Worm (Caenorhabditis elegans) whole organism, L4 larva: ENCODE measurements around the gene srh-17.

Source experiments
- F26F4.8 ChIP-seq: fragments of 200-800 bp; sonication (Bioruptor generic); conservative IDR thresholded peaks from 2 replicates; pipeline ENCODE4 v1.3.6; 2022; ENCODE audit warnings: missing genetic modification characterization, missing compliant biosample characterization
- F49E8.2 ChIP-seq: sonication (generic microtip); optimal IDR thresholded peaks from 2 replicates; lab custom pipeline; 2016; ENCODE audit warnings: missing compliant biosample characterization, mild to moderate bottlenecking, missing genetic modification characterization, borderline replicate concordance
- R02D3.7 ChIP-seq: fragments of 150-350 bp; sonication (generic microtip); optimal IDR thresholded peaks from 3 replicates; lab custom pipeline; 2014; ENCODE audit warnings: missing biosample characterization, missing genetic modification characterization
- Y105C5A.15 ChIP-seq: fragments of 200-800 bp; sonication (Bioruptor generic); IDR thresholded peaks from 2 replicates; pipeline ENCODE4 v1.3.6; 2022; ENCODE audit warnings: missing genetic modification characterization, missing compliant biosample characterization
- Y5F2A.4 ChIP-seq: fragments of 200-800 bp; sonication (Bioruptor generic); optimal IDR thresholded peaks from 2 replicates; lab custom pipeline; 2018; ENCODE audit warnings: mild to moderate bottlenecking, missing genetic modification characterization, missing compliant biosample characterization
- ceh-32 ChIP-seq: sonication (generic microtip); optimal IDR thresholded peaks from 2 replicates; lab custom pipeline; 2016; ENCODE audit warnings: mild to moderate bottlenecking, missing genetic modification characterization, missing compliant biosample characterization; ENCODE audit not compliant: poor library complexity
- ceh-44 ChIP-seq: fragments of 200-800 bp; sonication (Bioruptor generic); IDR thresholded peaks from 2 replicates; pipeline ENCODE4 v1.3.6; 2022; ENCODE audit warnings: missing genetic modification reagents, missing genetic modification characterization, missing compliant biosample characterization
- ceh-82 ChIP-seq: sonication (generic microtip); optimal IDR thresholded peaks from 2 replicates; lab custom pipeline; 2017; ENCODE audit warnings: missing biosample characterization, missing genetic modification characterization
- ces-1 ChIP-seq: fragments of 150-350 bp; sonication (generic microtip); optimal IDR thresholded peaks from 4 replicates; lab custom pipeline; 2014; ENCODE audit warnings: missing biosample characterization, missing genetic modification reagents, missing genetic modification characterization
- daf-19 ChIP-seq: fragments of 200-800 bp; sonication (Bioruptor generic); conservative IDR thresholded peaks from 2 replicates; pipeline ENCODE4 v1.3.6; 2022; ENCODE audit warnings: missing genetic modification characterization, missing compliant biosample characterization
- dmd-9 ChIP-seq: fragments of 200-800 bp; sonication (Bioruptor generic); IDR thresholded peaks from 2 replicates; pipeline ENCODE4 v1.3.6; 2022; ENCODE audit warnings: missing genetic modification reagents, missing genetic modification characterization, missing compliant biosample characterization
- dve-1 ChIP-seq: sonication (generic microtip); optimal IDR thresholded peaks from 2 replicates; lab custom pipeline; 2017; ENCODE audit warnings: antibody characterized with exemption, mild to moderate bottlenecking, missing genetic modification characterization, missing compliant biosample characterization; ENCODE audit not compliant: insufficient read depth
- egl-27 ChIP-seq: sonication (generic microtip); optimal IDR thresholded peaks from 3 replicates; lab custom pipeline; 2017; ENCODE audit warnings: missing biosample characterization, missing genetic modification reagents, missing genetic modification characterization
- egl-43 ChIP-seq: fragments of 200-800 bp; sonication (Bioruptor generic); IDR thresholded peaks from 2 replicates; pipeline ENCODE4 v1.3.6; 2022; ENCODE audit warnings: missing genetic modification reagents, missing genetic modification characterization, missing compliant biosample characterization
- hlh-11 ChIP-seq: fragments of 200-800 bp; sonication (Bioruptor generic); optimal IDR thresholded peaks from 2 replicates; lab custom pipeline; 2018; ENCODE audit warnings: mild to moderate bottlenecking, missing genetic modification characterization, missing compliant biosample characterization
- hlh-30 ChIP-seq: sonication (generic microtip); optimal IDR thresholded peaks from 2 replicates; lab custom pipeline; 2017; ENCODE audit warnings: antibody characterized with exemption, mild to moderate bottlenecking, missing genetic modification characterization, missing compliant biosample characterization; ENCODE audit not compliant: insufficient read depth
- hmg-1.1 ChIP-seq: fragments of 200-800 bp; sonication (Bioruptor generic); IDR thresholded peaks from 2 replicates; pipeline ENCODE4 v1.3.6; 2022; ENCODE audit warnings: missing genetic modification reagents, missing genetic modification characterization, missing compliant biosample characterization
- jun-1 ChIP-seq: fragments of 150-350 bp; optimal IDR thresholded peaks from 2 replicates; lab custom pipeline; 2014; ENCODE audit warnings: missing biosample characterization, missing genetic modification reagents, missing genetic modification characterization
- lin-13 ChIP-seq: fragments of 150-350 bp; optimal IDR thresholded peaks from 2 replicates; lab custom pipeline; 2014; ENCODE audit warnings: missing biosample characterization, missing genetic modification reagents, missing genetic modification characterization
- lin-29 ChIP-seq: fragments of 200-800 bp; sonication (Bioruptor generic); IDR thresholded peaks from 2 replicates; pipeline ENCODE4 v1.3.6; 2022; ENCODE audit warnings: missing genetic modification reagents, missing genetic modification characterization, missing compliant biosample characterization
- lin-38 ChIP-seq: fragments of 200-800 bp; sonication (Bioruptor generic); IDR thresholded peaks from 2 replicates; pipeline ENCODE4 v1.3.6; 2022; ENCODE audit warnings: missing genetic modification reagents, missing genetic modification characterization, missing compliant biosample characterization
- lir-3 ChIP-seq: sonication (generic microtip); optimal IDR thresholded peaks from 2 replicates; lab custom pipeline; 2016; ENCODE audit warnings: mild to moderate bottlenecking, missing genetic modification characterization, missing compliant biosample characterization
- lsy-2 ChIP-seq, 2 experiments: fragments of 150-350 bp in 1 of 2; sonication (generic microtip) in 1 of 2; optimal IDR thresholded peaks; 2 replicates each; lab custom pipeline; 2014 to 2017; ENCODE audit warnings: missing biosample characterization in 2 of 2, missing genetic modification characterization in 2 of 2
- madf-9 ChIP-seq: fragments of 200-800 bp; sonication (Bioruptor generic); conservative IDR thresholded peaks from 2 replicates; pipeline ENCODE4 v1.3.6; 2022; ENCODE audit warnings: missing genetic modification reagents, missing genetic modification characterization, missing compliant biosample characterization
- mep-1 ChIP-seq: fragments of 150-350 bp; sonication (generic microtip); optimal IDR thresholded peaks from 3 replicates; lab custom pipeline; 2014; ENCODE audit warnings: missing biosample characterization, missing genetic modification characterization
- mxl-3 ChIP-seq: fragments of 200-800 bp; sonication (Bioruptor generic); optimal IDR thresholded peaks from 2 replicates; lab custom pipeline; 2018; ENCODE audit warnings: mild to moderate bottlenecking, missing genetic modification characterization, missing compliant biosample characterization
- nhr-10 ChIP-seq: fragments of 150-350 bp; optimal IDR thresholded peaks from 2 replicates; lab custom pipeline; 2014; ENCODE audit warnings: missing biosample characterization, missing genetic modification characterization
- nhr-102 ChIP-seq: sonication (generic microtip); optimal IDR thresholded peaks from 2 replicates; lab custom pipeline; 2016; ENCODE audit warnings: mild to moderate bottlenecking, missing genetic modification characterization, moderate library complexity, missing compliant biosample characterization
- nhr-11 ChIP-seq: fragments of 150-350 bp; optimal IDR thresholded peaks from 2 replicates; lab custom pipeline; 2014; ENCODE audit warnings: missing biosample characterization, missing genetic modification characterization
- nhr-111 ChIP-seq: fragments of 200-800 bp; sonication (Bioruptor generic); optimal IDR thresholded peaks from 2 replicates; lab custom pipeline; 2018; ENCODE audit warnings: mild to moderate bottlenecking, missing genetic modification characterization, missing compliant biosample characterization
- nhr-237 ChIP-seq: sonication (generic microtip); optimal IDR thresholded peaks from 2 replicates; lab custom pipeline; 2017; ENCODE audit warnings: missing biosample characterization, missing genetic modification characterization
- nhr-41 ChIP-seq: fragments of 200-800 bp; sonication (Bioruptor generic); IDR thresholded peaks from 2 replicates; pipeline ENCODE4 v1.3.6; 2022; ENCODE audit warnings: missing genetic modification reagents, missing genetic modification characterization, missing compliant biosample characterization
- nhr-42 ChIP-seq: fragments of 200-800 bp; sonication (Bioruptor generic); IDR thresholded peaks from 2 replicates; pipeline ENCODE4 v1.3.6; 2022; ENCODE audit warnings: missing genetic modification characterization, missing compliant biosample characterization
- nhr-76 ChIP-seq: fragments of 150-350 bp; optimal IDR thresholded peaks from 2 replicates; lab custom pipeline; 2014; ENCODE audit warnings: missing biosample characterization, missing genetic modification characterization
- nhr-77 ChIP-seq: fragments of 150-350 bp; optimal IDR thresholded peaks from 2 replicates; lab custom pipeline; 2014; ENCODE audit warnings: missing biosample characterization, missing genetic modification characterization
- pha-4 ChIP-seq, 2 experiments: fragments of 150-350 bp in 1 of 2; fragments of 200-800 bp in 1 of 2; sonication (Bioruptor generic) in 1 of 2; IDR thresholded peaks in 1 of 2; optimal IDR thresholded peaks in 1 of 2; 2 replicates each; pipeline versions ENCODE4 v1.3.6 to Lab custom; 2014 to 2022; ENCODE audit warnings: missing genetic modification characterization in 2 of 2, missing genetic modification reagents in 2 of 2, missing biosample characterization in 1 of 2, missing compliant biosample characterization in 1 of 2
- php-3 ChIP-seq: fragments of 200-800 bp; sonication (Bioruptor generic); IDR thresholded peaks from 2 replicates; pipeline ENCODE4 v1.3.6; 2022; ENCODE audit warnings: missing genetic modification reagents, missing genetic modification characterization, missing compliant biosample characterization
- saeg-2 ChIP-seq: fragments of 200-800 bp; sonication (Bioruptor generic); IDR thresholded peaks from 2 replicates; pipeline ENCODE4 v1.3.6; 2022; ENCODE audit warnings: missing genetic modification reagents, missing genetic modification characterization, missing compliant biosample characterization
- sdz-12 ChIP-seq: fragments of 200-800 bp; sonication (Bioruptor generic); optimal IDR thresholded peaks from 2 replicates; lab custom pipeline; 2018; ENCODE audit warnings: mild to moderate bottlenecking, missing genetic modification characterization, missing compliant biosample characterization
- snpc-4 ChIP-seq: fragments of 150-350 bp; optimal IDR thresholded peaks from 2 replicates; lab custom pipeline; 2014; ENCODE audit warnings: missing biosample characterization, missing genetic modification characterization
- spr-1 ChIP-seq: sonication (generic microtip); optimal IDR thresholded peaks from 2 replicates; lab custom pipeline; 2016; ENCODE audit warnings: mild to moderate bottlenecking, missing genetic modification characterization, missing compliant biosample characterization
- tag-97 ChIP-seq: fragments of 200-800 bp; sonication (Bioruptor generic); IDR thresholded peaks from 2 replicates; pipeline ENCODE4 v1.3.6; 2022; ENCODE audit warnings: missing genetic modification characterization, missing compliant biosample characterization
- tra-1 ChIP-seq: fragments of 200-800 bp; sonication (Bioruptor generic); IDR thresholded peaks from 2 replicates; pipeline ENCODE4 v1.3.6; 2022; ENCODE audit warnings: missing genetic modification reagents, missing genetic modification characterization, missing compliant biosample characterization
- unc-130 ChIP-seq: sonication (generic microtip); optimal IDR thresholded peaks from 2 replicates; lab custom pipeline; 2016; ENCODE audit warnings: missing genetic modification reagents, missing genetic modification characterization, missing compliant biosample characterization
- vab-7 ChIP-seq: fragments of 200-800 bp; sonication (Bioruptor generic); IDR thresholded peaks from 2 replicates; pipeline ENCODE4 v1.3.6; 2022; ENCODE audit warnings: missing genetic modification reagents, missing genetic modification characterization, missing compliant biosample characterization
- zfp-2 ChIP-seq: sonication (generic microtip); optimal IDR thresholded peaks from 2 replicates; lab custom pipeline; 2016; ENCODE audit warnings: mild to moderate bottlenecking, missing genetic modification characterization, missing compliant biosample characterization
- zfp-3 ChIP-seq: fragments of 200-800 bp; sonication (Bioruptor generic); conservative IDR thresholded peaks from 2 replicates; pipeline ENCODE4 v1.3.6; 2022; ENCODE audit warnings: missing genetic modification reagents, missing genetic modification characterization, missing compliant biosample characterization
- ztf-11 ChIP-seq: fragments of 150-350 bp; optimal IDR thresholded peaks from 2 replicates; lab custom pipeline; 2014; ENCODE audit warnings: missing biosample characterization, missing genetic modification characterization

The srh-17 gene

DNA sequence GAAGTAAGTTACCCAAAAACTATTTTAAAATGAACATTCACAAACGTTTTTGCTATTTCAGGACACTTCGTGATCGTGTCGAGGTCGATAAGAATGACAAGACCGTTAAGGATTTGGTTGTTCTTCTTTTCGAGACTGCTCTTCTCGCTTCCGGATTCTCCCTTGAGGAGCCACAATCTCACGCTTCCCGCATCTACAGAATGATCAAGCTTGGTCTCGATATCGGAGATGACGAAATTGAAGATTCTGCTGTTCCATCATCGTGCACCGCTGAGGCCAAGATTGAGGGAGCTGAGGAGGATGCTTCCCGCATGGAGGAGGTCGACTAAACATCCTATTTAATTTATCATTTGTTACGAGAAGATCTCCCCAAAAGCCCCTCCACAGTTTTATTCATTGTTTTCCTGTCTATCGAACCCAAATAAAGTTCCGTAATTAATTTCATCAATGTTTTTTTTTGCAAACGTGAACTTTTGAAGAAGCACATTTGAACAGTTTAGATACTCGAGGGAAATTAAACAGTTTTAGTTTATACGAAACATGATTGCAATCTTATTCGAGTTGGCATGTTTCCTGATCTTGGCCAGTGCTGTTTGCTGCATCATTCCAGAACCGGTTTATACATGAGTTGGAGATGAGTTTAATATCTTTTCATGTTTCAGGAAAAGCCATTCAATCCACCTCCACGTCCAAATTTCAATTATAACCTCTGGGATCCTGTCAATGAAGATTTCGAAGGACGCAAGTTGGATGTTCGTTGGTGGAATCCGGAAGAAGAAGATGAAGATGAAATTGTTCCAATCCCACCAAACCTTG, 27.2 kb downstream of the srh-17 start, which contains the start of gene C47E8.11 (continued):
- no peak for TF ChIP-seq hlh-30 (tag; lab: Kevin White, UChicago)
- TF ChIP-seq madf-9 (GFP tag; lab: Robert Waterston, UW): peak; percentile 2; the same call in 1 of the 2 replicates
- TF ChIP-seq sdz-12 (GFP tag; lab: Kevin White, UChicago): peak; percentile 13
- peak; percentile 20 for TF ChIP-seq nhr-111 (GFP tag; lab: Kevin White, UChicago)
- peak; percentile 10 for TF ChIP-seq spr-1 (tag; lab: Kevin White, UChicago)
- 0 out of 2 replicates have a peak, but pooled peaks have one; percentile 35 for TF ChIP-seq php-3 (GFP tag; lab: Robert Waterston, UW)
- TF ChIP-seq R02D3.7 (tag; lab: Kevin White, UChicago): no peak
- peak; percentile 72 for TF ChIP-seq lin-38 (GFP tag; lab: Robert Waterston, UW)
- peak; percentile 65 for TF ChIP-seq dve-1 (tag; lab: Kevin White, UChicago)
- TF ChIP-seq nhr-237 (tag; lab: Kevin White, UChicago): no peak
- no peak for TF ChIP-seq nhr-76 (tag; lab: Kevin White, UChicago)
- no peak for TF ChIP-seq mxl-3
- no peak for TF ChIP-seq tra-1 (GFP tag; lab: Robert Waterston, UW)
- no peak for TF ChIP-seq nhr-11 (tag; lab: Kevin White, UChicago)
- TF ChIP-seq pha-4 (GFP tag; IDR thresholded peaks at IDR 0.05; lab: Robert Waterston, UW): peak; percentile 51
- TF ChIP-seq pha-4 (tag; optimal IDR thresholded peaks at IDR 0.05; lab: Kevin White, UChicago): peak; percentile 67
- TF ChIP-seq snpc-4 (tag; lab: Kevin White, UChicago): no peak
- TF ChIP-seq egl-27 (tag; lab: Kevin White, UChicago): no peak
- TF ChIP-seq lsy-2 (tag; optimal IDR thresholded peaks at IDR 0.05; lab: Kevin White, UChicago): peak in 1 of 2 experiments; percentile 87
- TF ChIP-seq lin-13: peak; percentile 91
- TF ChIP-seq lin-29: peak; percentile 31; the same call in 1 of the 2 replicates
- peak; percentile 68 for TF ChIP-seq F49E8.2
- TF ChIP-seq ceh-44: no peak
- peak; percentile 45 for TF ChIP-seq nhr-102 (tag; lab: Kevin White, UChicago)
- TF ChIP-seq hmg-1.1: peak; percentile 39
- no peak for TF ChIP-seq lir-3 (tag; lab: Kevin White, UChicago)
- no peak for TF ChIP-seq nhr-77 (tag; lab: Kevin White, UChicago)
- peak; percentile 80 for TF ChIP-seq mep-1 (tag; lab: Kevin White, UChicago)
- no peak for TF ChIP-seq ceh-32 (tag; lab: Kevin White, UChicago)
- TF ChIP-seq unc-130 (GFP tag; lab: Kevin White, UChicago): no peak
- TF ChIP-seq Y105C5A.15 (GFP tag; lab: Robert Waterston, UW): no peak; the same call in 1 of the 2 replicates
- no peak for TF ChIP-seq saeg-2 (GFP tag; lab: Robert Waterston, UW)
- TF ChIP-seq zfp-3 (GFP tag; lab: Robert Waterston, UW): peak; percentile 92
- no peak for TF ChIP-seq egl-43 (GFP tag; lab: Robert Waterston, UW)
- no peak for TF ChIP-seq nhr-42
- TF ChIP-seq dmd-9 (GFP tag; lab: Robert Waterston, UW): no peak
- 0 out of 2 replicates have a peak, but pooled peaks have one; percentile 14 for TF ChIP-seq nhr-41 (GFP tag; lab: Robert Waterston, UW)
- TF ChIP-seq ceh-82 (tag; lab: Kevin White, UChicago): no peak
- TF ChIP-seq Y5F2A.4 (GFP tag; lab: Kevin White, UChicago): no peak
- no peak for TF ChIP-seq nhr-10 (tag; lab: Kevin White, UChicago)
- peak; percentile 48; the same call in 1 of the 2 replicates for TF ChIP-seq F26F4.8 (GFP tag; lab: Robert Waterston, UW)
- TF ChIP-seq ces-1: no peak
- TF ChIP-seq jun-1 (tag; lab: Kevin White, UChicago): no peak
- no peak for TF ChIP-seq tag-97
- TF ChIP-seq vab-7: 0 out of 2 replicates have a peak, but pooled peaks have one; percentile 38
- TF ChIP-seq zfp-2 (tag; lab: Kevin White, UChicago): no peak
- TF ChIP-seq ztf-11 (tag; lab: Kevin White, UChicago): no peak
- peak; percentile 58 for TF ChIP-seq hlh-11 (tag; lab: Kevin White, UChicago)
- TF ChIP-seq daf-19 (GFP tag; lab: Robert Waterston, UW): no peak
